Worm (Caenorhabditis elegans) whole organism, late embryonic: ENCODE data around the gene C08E8.6.

Experiments used
- ceh-14 ChIP-seq: sonication (generic microtip); optimal IDR thresholded peaks from 2 replicates; lab custom pipeline; 2016; ENCODE audit warnings: missing genotype, missing genetic modification characterization, missing compliant biosample characterization
- ceh-45 ChIP-seq: fragments of 200-800 bp; sonication (Bioruptor generic); IDR thresholded peaks from 2 replicates; pipeline ENCODE4 v1.3.6; 2022; ENCODE audit warnings: missing genetic modification reagents, missing genetic modification characterization, missing compliant biosample characterization
- dve-1 ChIP-seq: sonication (generic microtip); optimal IDR thresholded peaks from 2 replicates; lab custom pipeline; 2017; ENCODE audit warnings: antibody characterized with exemption, mild to moderate bottlenecking, missing genetic modification characterization, missing compliant biosample characterization
- madf-2 ChIP-seq: sonication (generic microtip); optimal IDR thresholded peaks from 2 replicates; lab custom pipeline; 2017; ENCODE audit warnings: missing genetic modification characterization, missing compliant biosample characterization
- nhr-11 ChIP-seq: fragments of 150-350 bp; optimal IDR thresholded peaks from 2 replicates; lab custom pipeline; 2014; ENCODE audit warnings: missing biosample characterization, missing genetic modification characterization
- pqm-1 ChIP-seq: sonication (generic microtip); optimal IDR thresholded peaks from 2 replicates; lab custom pipeline; 2016; ENCODE audit warnings: missing genetic modification characterization, missing compliant biosample characterization
- pros-1 ChIP-seq: fragments of 150-350 bp; optimal IDR thresholded peaks from 2 replicates; lab custom pipeline; 2014; ENCODE audit warnings: missing biosample characterization, missing genetic modification reagents, missing genetic modification characterization
- tbx-7 ChIP-seq: sonication (generic microtip); optimal IDR thresholded peaks from 2 replicates; lab custom pipeline; 2016; ENCODE audit warnings: missing genotype, missing genetic modification characterization, missing compliant biosample characterization

DNA sequence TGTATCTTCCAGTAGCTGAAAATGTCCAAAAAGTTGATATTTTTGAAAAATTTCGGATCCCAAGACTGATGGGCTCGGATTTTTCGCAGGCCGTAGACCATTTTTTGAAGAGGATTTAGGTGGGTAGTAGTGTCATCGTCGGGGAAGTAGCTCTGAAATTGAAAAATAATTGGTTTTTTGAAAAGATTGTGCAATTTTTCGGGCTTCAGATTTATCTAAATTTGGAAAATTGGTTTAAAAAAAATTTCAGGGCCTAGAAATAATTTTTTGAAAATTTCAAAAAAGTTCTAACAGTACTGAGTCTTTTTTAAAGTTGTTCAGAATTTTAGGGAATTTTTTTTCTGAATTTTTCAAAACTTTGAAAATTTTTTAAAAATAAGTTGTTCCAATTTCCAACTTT lies 14.4 kb upstream of the C08E8.6 start, which contains the start of gene nhr-288:
- TF ChIP-seq ceh-14 (tag; lab: Kevin White, UChicago) = no peak
- TF ChIP-seq ceh-45 = no peak
- TF ChIP-seq madf-2 (tag; lab: Kevin White, UChicago) = no peak
- no peak for TF ChIP-seq pqm-1
- TF ChIP-seq tbx-7 = no peak
- no peak for TF ChIP-seq pros-1 (tag; lab: Kevin White, UChicago)
- no peak for TF ChIP-seq nhr-11 (tag; lab: Kevin White, UChicago)
- TF ChIP-seq dve-1 (tag; lab: Kevin White, UChicago) = no peak
